Fruit fly (Drosophila melanogaster): ENCODE measurements around the gene Osi17.

The Osi17 gene

dm6 chr3R:6306584-6306983 is 5.0 kb upstream of the Osi17 start, which contains the start of gene CG46026:
Gene CG46026, plus strand, starts transcription at chr3R:6306884.
- TF ChIP-seq CG8478 (optimal IDR thresholded peaks at IDR 0.05), result no peak
- TF ChIP-seq CTCF (optimal IDR thresholded peaks at IDR 0.05), result no peak

dm6 chr3R:6309676-6310075 is 1.9 kb upstream of the Osi17 start, which contains the start of gene CG31560:
Gene CG31560, plus strand, starts transcription at chr3R:6309976.
- TF ChIP-seq CTCF (optimal IDR thresholded peaks at IDR 0.05) (no peak), CG8478 (optimal IDR thresholded peaks at IDR 0.05) (no peak)

- TF ChIP-seq CG8478 (optimal IDR thresholded peaks at IDR 0.05) (no peak), CTCF (optimal IDR thresholded peaks at IDR 0.05) (no peak)
Measured at dm6 chr3R:6315078-6315477, 3.5 kb downstream of the Osi17 start.

- TF ChIP-seq CTCF (optimal IDR thresholded peaks at IDR 0.05) (no peak), CG8478 (optimal IDR thresholded peaks at IDR 0.05) (no peak)
Measured at dm6 chr3R:6329774-6330298, 18.3 kb downstream of the Osi17 start, which contains the start of gene Osi18. Gene Osi18, plus strand, starts transcription at chr3R:6330248.

dm6 chr3R:6334906-6335433 is 23.4 kb downstream of the Osi17 start, which contains the start of gene Osi19:
Gene Osi19, plus strand, starts transcription at chr3R:6335362.
- TF ChIP-seq CG8478 (optimal IDR thresholded peaks at IDR 0.05), result no peak
- no peak for TF ChIP-seq CTCF (optimal IDR thresholded peaks at IDR 0.05)

- TF ChIP-seq CTCF (optimal IDR thresholded peaks at IDR 0.05) (no peak), CG8478 (optimal IDR thresholded peaks at IDR 0.05) (no peak)
Measured at dm6 chr3R:6337397-6337796, 25.8 kb downstream of the Osi17 start.

- TF ChIP-seq CG8478 (optimal IDR thresholded peaks at IDR 0.05) (no peak), CTCF (optimal IDR thresholded peaks at IDR 0.05) (no peak)
Measured at dm6 chr3R:6339795-6340194, 28.2 kb downstream of the Osi17 start, which contains the start of gene Osi20. Gene Osi20, plus strand, starts transcription at chr3R:6340095.

- TF ChIP-seq CTCF (optimal IDR thresholded peaks at IDR 0.05) (no peak), CG8478 (optimal IDR thresholded peaks at IDR 0.05) (no peak)
Measured at dm6 chr3R:6341668-6342067, 30.1 kb downstream of the Osi17 start, which contains the start of gene CG17917. Gene CG17917, plus strand, starts transcription at chr3R:6341968.

- TF ChIP-seq CG8478 (optimal IDR thresholded peaks at IDR 0.05) (no peak), CTCF (optimal IDR thresholded peaks at IDR 0.05) (no peak)
Measured at dm6 chr3R:6342702-6343101, 31.1 kb downstream of the Osi17 start, which contains the start of gene CG10298. Gene CG10298, plus strand, starts transcription at chr3R:6343002.

- TF ChIP-seq CTCF (optimal IDR thresholded peaks at IDR 0.05) (no peak), CG8478 (optimal IDR thresholded peaks at IDR 0.05) (no peak)
Measured at dm6 chr3R:6343396-6344239, 32.0 kb downstream of the Osi17 start, which contains the start of gene CG17919. Gene CG17919, plus strand, starts transcription at chr3R:6344029.

- TF ChIP-seq CTCF (optimal IDR thresholded peaks at IDR 0.05) (no peak), CG8478 (optimal IDR thresholded peaks at IDR 0.05) (no peak)
Measured at dm6 chr3R:6345814-6346213, 34.2 kb downstream of the Osi17 start, which contains the start of the genes SmD2 and CG18048. Gene SmD2, minus strand, starts transcription at chr3R:6345911. Gene CG18048, plus strand, starts transcription at chr3R:6346111.

- TF ChIP-seq CG8478 (optimal IDR thresholded peaks at IDR 0.05), result no peak
Measured at dm6 chr3R:6348943-6349342, 37.4 kb downstream of the Osi17 start, which contains the start of gene Hr83. Gene Hr83, plus strand, starts transcription at chr3R:6349243.

- TF ChIP-seq CG8478 (optimal IDR thresholded peaks at IDR 0.05), result no peak
- no peak for TF ChIP-seq CTCF (optimal IDR thresholded peaks at IDR 0.05)
Measured at dm6 chr3R:6350755-6351154, 39.2 kb downstream of the Osi17 start, which contains the start of gene Pak. Gene Pak, plus strand, starts transcription at chr3R:6350896.

- TF ChIP-seq CTCF (optimal IDR thresholded peaks at IDR 0.05), result no peak
- no peak for TF ChIP-seq CG8478 (optimal IDR thresholded peaks at IDR 0.05)
Measured at dm6 chr3R:6351181-6351580, 39.6 kb downstream of the Osi17 start.

dm6 chr3R:6351696-6352378 is 40.3 kb downstream of the Osi17 start:
- TF ChIP-seq CTCF (optimal IDR thresholded peaks at IDR 0.05) (no peak), CG8478 (optimal IDR thresholded peaks at IDR 0.05) (no peak)
